Worm (Caenorhabditis elegans) whole organism, L3 larva: ENCODE measurements around the gene F11E6.11.

Source experiments
- nfya-1 ChIP-seq: sonication (generic microtip); optimal IDR thresholded peaks from 2 replicates; lab custom pipeline; 2017; ENCODE audit warnings: missing genetic modification characterization, mild to moderate bottlenecking, missing compliant biosample characterization, antibody characterized with exemption, moderate library complexity; ENCODE audit not compliant: insufficient read depth
- nhr-11 ChIP-seq: fragments of 150-350 bp; optimal IDR thresholded peaks from 2 replicates; lab custom pipeline; 2014; ENCODE audit warnings: missing biosample characterization, missing genetic modification characterization
- nhr-12 ChIP-seq: fragments of 150-350 bp; optimal IDR thresholded peaks from 2 replicates; lab custom pipeline; 2014; ENCODE audit warnings: missing biosample characterization, missing genetic modification characterization
- tbx-2 ChIP-seq: sonication (generic microtip); optimal IDR thresholded peaks from 2 replicates; lab custom pipeline; 2016; ENCODE audit warnings: mild to moderate bottlenecking, missing genetic modification characterization, missing compliant biosample characterization
- ztf-4 ChIP-seq: fragments of 150-350 bp; optimal IDR thresholded peaks from 2 replicates; lab custom pipeline; 2014; ENCODE audit warnings: missing biosample characterization, missing genetic modification characterization

ce11 chrIV:17406119-17406518 is 36.5 kb upstream of the F11E6.11 start:
- TF ChIP-seq nfya-1 (tag; lab: Kevin White, UChicago) (no peak), tbx-2 (no peak), ztf-4 (tag; lab: Kevin White, UChicago) (no peak), nhr-12 (tag; lab: Kevin White, UChicago) (no peak), nhr-11 (no peak)
